Worm (Caenorhabditis elegans) whole organism, midembryonic: ENCODE data around the gene C49F5.13.

ENCODE experiments used
- T22C8.4 ChIP-seq: fragments of 200-800 bp; sonication (Bioruptor generic); IDR thresholded peaks from 2 replicates; pipeline ENCODE4 v1.3.6; 2022; ENCODE audit warnings: missing genetic modification characterization, missing compliant biosample characterization
- cog-1 ChIP-seq: sonication (generic microtip); optimal IDR thresholded peaks from 2 replicates; lab custom pipeline; 2016; ENCODE audit warnings: missing genetic modification characterization, missing compliant biosample characterization
- flt-1 ChIP-seq: fragments of 200-800 bp; sonication (Bioruptor generic); IDR thresholded peaks from 2 replicates; pipeline ENCODE4 v1.3.6; 2022; ENCODE audit warnings: missing genetic modification characterization, missing compliant biosample characterization
- klf-2 ChIP-seq: fragments of 200-800 bp; sonication (Bioruptor generic); conservative IDR thresholded peaks from 2 replicates; pipeline ENCODE4 v1.3.6; 2022; ENCODE audit warnings: missing genetic modification reagents, missing genetic modification characterization, missing compliant biosample characterization
- med-1 ChIP-seq: sonication (generic microtip); optimal IDR thresholded peaks from 2 replicates; lab custom pipeline; 2017; ENCODE audit warnings: missing genetic modification characterization, mild to moderate bottlenecking, missing compliant biosample characterization, antibody characterized with exemption, missing genetic modification reagents; ENCODE audit not compliant: insufficient read depth
- ref-1 ChIP-seq: fragments of 200-800 bp; sonication (Bioruptor generic); conservative IDR thresholded peaks from 2 replicates; pipeline ENCODE4 v1.3.6; 2022; ENCODE audit warnings: missing genetic modification reagents, missing genetic modification characterization, missing compliant biosample characterization
- tab-1 ChIP-seq: fragments of 200-800 bp; sonication (Bioruptor generic); IDR thresholded peaks from 2 replicates; pipeline ENCODE4 v1.3.6; 2022; ENCODE audit warnings: missing genetic modification characterization, missing compliant biosample characterization
- ztf-23 ChIP-seq: fragments of 200-800 bp; sonication (Bioruptor generic); IDR thresholded peaks from 2 replicates; pipeline ENCODE4 v1.3.6; 2022; ENCODE audit warnings: missing genetic modification reagents, missing genetic modification characterization, missing compliant biosample characterization
- ztf-29 ChIP-seq: fragments of 200-800 bp; sonication (Bioruptor generic); IDR thresholded peaks from 2 replicates; pipeline ENCODE4 v1.3.6; 2022; ENCODE audit warnings: missing genetic modification reagents, missing genetic modification characterization, missing compliant biosample characterization

DNA sequence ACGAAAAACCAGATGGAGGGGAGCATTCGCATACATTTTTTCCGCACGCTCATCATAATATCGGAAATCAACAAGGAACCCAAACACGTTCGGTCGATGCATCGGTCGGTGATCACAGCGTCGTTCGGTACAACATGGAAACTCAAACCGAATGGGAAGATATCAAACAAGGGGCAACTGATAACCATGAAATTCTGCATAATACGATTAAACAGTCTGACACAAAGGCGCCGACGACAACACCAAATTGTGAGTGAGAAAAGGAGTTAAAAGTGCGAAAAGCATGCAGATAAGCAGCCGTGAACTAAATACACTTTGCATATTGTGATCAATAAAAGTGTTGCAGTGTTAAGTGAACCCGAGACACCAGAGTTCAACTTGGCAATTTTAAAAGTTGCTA, 36.0 kb upstream of the C49F5.13 start:
- TF ChIP-seq flt-1 (no peak), klf-2 (GFP tag; lab: Robert Waterston, UW) (no peak), med-1 (GFP tag; lab: Kevin White, UChicago) (no peak), ref-1 (GFP tag; lab: Robert Waterston, UW) (no peak), cog-1 (no peak), T22C8.4 (GFP tag; lab: Robert Waterston, UW) (no peak), tab-1 (GFP tag; lab: Robert Waterston, UW) (no peak), ztf-23 (no peak), ztf-29 (no peak)
